Fruit fly (Drosophila melanogaster) whole organism, pupa: ENCODE data around the gene dmrt11E.

Source experiments
- CG10348 ChIP-seq: fragments of 200-800 bp; sonication (Bioruptor generic); IDR thresholded peaks from 2 replicates; pipeline ENCODE4 v1.3.6; 2022; ENCODE audit warnings: missing biosample characterization, missing genetic modification characterization
- CG12605 ChIP-seq: fragments of 200-800 bp; sonication (Bioruptor generic); IDR thresholded peaks from 2 replicates; pipeline ENCODE4 v1.3.6; 2022; ENCODE audit warnings: missing biosample characterization, missing genetic modification characterization
- CG13204 ChIP-seq: fragments of 200-800 bp; sonication (Bioruptor generic); optimal IDR thresholded peaks from 2 replicates; lab custom pipeline; 2018; ENCODE audit warnings: missing biosample characterization, mild to moderate bottlenecking, missing genetic modification characterization, moderate library complexity
- CG14655 ChIP-seq: fragments of 200-800 bp; sonication (Bioruptor generic); optimal IDR thresholded peaks from 3 replicates; lab custom pipeline; 2017; ENCODE audit warnings: mild to moderate bottlenecking, missing biosample characterization, missing genetic modification reagents, missing genetic modification characterization
- CG15710 ChIP-seq: fragments of 200-800 bp; sonication (Bioruptor generic); optimal IDR thresholded peaks from 2 replicates; lab custom pipeline; 2018; ENCODE audit warnings: missing biosample characterization, mild to moderate bottlenecking, missing genetic modification characterization, moderate library complexity
- CG17806 ChIP-seq: fragments of 200-800 bp; sonication (Bioruptor generic); optimal IDR thresholded peaks from 2 replicates; lab custom pipeline; 2018; ENCODE audit warnings: missing biosample characterization, mild to moderate bottlenecking, missing genetic modification characterization, moderate library complexity
- CG32121 ChIP-seq: fragments of 200-800 bp; sonication (Bioruptor generic); IDR thresholded peaks from 2 replicates; pipeline ENCODE4 v1.3.6; 2022; ENCODE audit warnings: missing biosample characterization, missing genetic modification characterization
- CG34367 ChIP-seq: fragments of 200-800 bp; sonication (Bioruptor generic); optimal IDR thresholded peaks from 2 replicates; lab custom pipeline; 2018; ENCODE audit warnings: missing biosample characterization, mild to moderate bottlenecking, missing genetic modification characterization
- CG4496 ChIP-seq: fragments of 200-800 bp; sonication (Bioruptor generic); IDR thresholded peaks from 3 replicates; pipeline ENCODE4 v1.3.6; 2022; ENCODE audit warnings: missing biosample characterization, missing genetic modification characterization
- CG8159 ChIP-seq: fragments of 200-800 bp; sonication (Bioruptor generic); optimal IDR thresholded peaks from 3 replicates; lab custom pipeline; 2018; ENCODE audit warnings: missing biosample characterization, mild to moderate bottlenecking, missing genetic modification characterization, moderate library complexity
- CG8301 ChIP-seq: fragments of 200-800 bp; sonication (Bioruptor generic); optimal IDR thresholded peaks from 2 replicates; lab custom pipeline; 2018; ENCODE audit warnings: missing biosample characterization, mild to moderate bottlenecking, missing genetic modification characterization
- CG9948 ChIP-seq: fragments of 200-800 bp; sonication (Bioruptor generic); optimal IDR thresholded peaks from 2 replicates; lab custom pipeline; 2018; ENCODE audit warnings: missing biosample characterization, mild to moderate bottlenecking, missing genetic modification characterization, moderate library complexity
- D1 ChIP-seq: fragments of 200-800 bp; sonication (Bioruptor generic); optimal IDR thresholded peaks from 2 replicates; lab custom pipeline; 2018; ENCODE audit warnings: missing biosample characterization, mild to moderate bottlenecking, missing genetic modification characterization, moderate library complexity
- EcR ChIP-seq: fragments of 200-800 bp; sonication (Bioruptor generic); optimal IDR thresholded peaks from 3 replicates; lab custom pipeline; 2019; ENCODE audit warnings: missing biosample characterization, missing genetic modification characterization, mild to moderate bottlenecking, moderate library complexity, missing genetic modification reagents
- Ets98B ChIP-seq: fragments of 200-800 bp; sonication (Bioruptor generic); IDR thresholded peaks from 2 replicates; pipeline ENCODE4 v1.3.6; 2022; ENCODE audit warnings: missing biosample characterization, missing genetic modification characterization
- Pif1A ChIP-seq: fragments of 200-800 bp; sonication (Bioruptor generic); optimal IDR thresholded peaks from 3 replicates; lab custom pipeline; 2016; ENCODE audit warnings: missing biosample characterization, missing genetic modification characterization
- Pif1B ChIP-seq: fragments of 200-800 bp; sonication (Bioruptor generic); optimal IDR thresholded peaks from 3 replicates; lab custom pipeline; 2016; ENCODE audit warnings: missing biosample characterization, missing genetic modification characterization
- Snoo ChIP-seq: fragments of 200-800 bp; sonication (Bioruptor generic); optimal IDR thresholded peaks from 3 replicates; lab custom pipeline; 2017; ENCODE audit warnings: missing biosample characterization, mild to moderate bottlenecking, missing genetic modification characterization, inconsistent platforms
- gl ChIP-seq: fragments of 200-800 bp; sonication (Bioruptor generic); optimal IDR thresholded peaks from 2 replicates; lab custom pipeline; 2018; ENCODE audit warnings: missing biosample characterization, mild to moderate bottlenecking, missing genetic modification characterization
- rn ChIP-seq: fragments of 200-800 bp; sonication (Bioruptor generic); IDR thresholded peaks from 2 replicates; pipeline ENCODE4 v1.3.6; 2022; ENCODE audit warnings: missing biosample characterization, missing genetic modification characterization

dmrt11E gene

dm6 chrX:13334434-13335146 is 33.4 kb upstream of the dmrt11E start:
- TF ChIP-seq CG4496 (GFP tag; lab: Robert Waterston, UW) (peak; percentile 42; the same call in 1 of the 3 replicates), CG34367 (tag; lab: Kevin White, UChicago) (no peak)

- TF ChIP-seq CG14655 (GFP tag; lab: Kevin White, UChicago) (peak; percentile 20), Ets98B (GFP tag; lab: Robert Waterston, UW) (no peak), Pif1A (GFP tag; lab: Kevin White, UChicago) (no peak), CG9948 (tag; lab: Kevin White, UChicago) (no peak), CG32121 (GFP tag; lab: Robert Waterston, UW) (peak; percentile 36; the same call in 1 of the 2 replicates), CG34367 (tag; lab: Kevin White, UChicago) (peak; percentile 58), CG15710 (peak; percentile 25), Pif1B (GFP tag; lab: Kevin White, UChicago) (peak; percentile 4), CG8159 (peak; percentile 6), Snoo (tag; lab: Kevin White, UChicago) (peak; percentile 81), CG12605 (GFP tag; lab: Robert Waterston, UW) (peak; percentile 66), CG10348 (GFP tag; lab: Robert Waterston, UW) (no peak), rn (GFP tag; lab: Robert Waterston, UW) (0 out of 2 replicates have a peak, but pooled peaks have one; percentile 17), gl (tag; lab: Kevin White, UChicago) (peak; percentile 48), CG4496 (GFP tag; lab: Robert Waterston, UW) (peak; percentile 77), CG13204 (GFP tag; lab: Kevin White, UChicago) (peak; percentile 57)
These were observed 30.5 kb upstream of the dmrt11E start, which contains the start of gene RpS15Aa for dm6 chrX:13337454-13337853. TSS of gene RpS15Aa (minus strand) at chrX:13337705.

DNA sequence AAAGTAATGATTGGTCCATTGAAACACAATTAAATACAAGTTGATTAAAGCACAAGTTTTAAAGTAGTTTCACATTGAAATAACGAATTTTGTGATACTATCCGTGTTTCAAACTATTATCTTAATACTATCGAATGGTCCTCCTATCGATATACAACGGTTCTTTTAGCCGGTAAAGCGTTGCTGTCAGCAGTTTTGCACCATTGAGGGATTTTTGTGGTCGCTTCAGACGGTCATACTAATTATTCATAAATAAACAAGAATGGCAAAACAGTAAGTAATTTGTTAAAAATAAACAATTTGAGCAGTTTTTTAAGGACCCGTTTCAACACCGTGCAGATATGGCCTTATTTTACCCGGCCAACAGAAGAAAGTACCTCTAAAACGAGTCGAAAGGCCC is 29.9 kb upstream of the dmrt11E start, which contains the start of gene CG15747:
CG15747 (plus strand) TSS at position 206 of the 400 bp plus-strand sequence.
- TF ChIP-seq CG32121 (GFP tag; lab: Robert Waterston, UW), result no peak

dm6 chrX:13345327-13345726 is 22.7 kb upstream of the dmrt11E start:
- TF ChIP-seq CG17806 (tag; lab: Kevin White, UChicago) (peak; percentile 62), CG34367 (tag; lab: Kevin White, UChicago) (peak; percentile 24), CG9948 (tag; lab: Kevin White, UChicago) (peak; percentile 63), CG8159 (peak; percentile 72), CG12605 (GFP tag; lab: Robert Waterston, UW) (no peak), CG10348 (GFP tag; lab: Robert Waterston, UW) (no peak), CG4496 (GFP tag; lab: Robert Waterston, UW) (no peak), CG32121 (GFP tag; lab: Robert Waterston, UW) (0 out of 2 replicates have a peak, but pooled peaks have one; percentile 23), CG8301 (peak; percentile 13), CG15710 (peak; percentile 62), Pif1A (GFP tag; lab: Kevin White, UChicago) (no peak), CG14655 (GFP tag; lab: Kevin White, UChicago) (peak; percentile 61)
- TF ChIP-seq, all 21 proteins: peak for 8

DNA sequence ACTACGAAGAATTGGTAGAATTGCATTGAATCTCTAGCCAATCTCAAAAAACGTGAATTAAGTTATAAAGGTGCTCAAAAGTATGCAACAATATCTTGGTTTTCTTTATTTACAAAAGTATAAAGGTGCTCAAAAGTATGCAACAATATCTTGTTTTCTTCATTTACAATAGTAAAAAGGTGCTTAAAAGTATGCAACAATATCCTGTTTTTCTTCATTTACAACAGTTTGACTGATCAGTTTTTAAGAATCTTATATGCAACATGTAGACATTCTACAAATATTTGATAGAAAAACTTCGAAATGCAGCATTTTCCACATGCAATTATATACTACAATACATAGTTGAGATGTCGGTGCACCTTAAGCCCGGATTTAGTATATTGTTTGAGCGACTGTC is 21.0 kb upstream of the dmrt11E start:
- TF ChIP-seq EcR (GFP tag; lab: Kevin White, UChicago) (no peak), CG12605 (GFP tag; lab: Robert Waterston, UW) (no peak), gl (tag; lab: Kevin White, UChicago) (no peak)
- TF ChIP-seq, all 21 proteins: peak for 0

- no peak for TF ChIP-seq CG12605 (GFP tag; lab: Robert Waterston, UW)
- 0 out of 3 replicates have a peak, but pooled peaks have one; percentile 45 for TF ChIP-seq CG4496 (GFP tag; lab: Robert Waterston, UW)
- TF ChIP-seq Pif1B (GFP tag; lab: Kevin White, UChicago), result no peak
- TF ChIP-seq CG17806 (tag; lab: Kevin White, UChicago), result no peak
- no peak for TF ChIP-seq CG15710
- no peak for TF ChIP-seq CG34367 (tag; lab: Kevin White, UChicago)
These were observed 9.7 kb upstream of the dmrt11E start for dm6 chrX:13358240-13358799.

- no peak for TF ChIP-seq Pif1A (GFP tag; lab: Kevin White, UChicago)
- TF ChIP-seq CG8159, result no peak
- TF ChIP-seq CG8301, result no peak
- no peak for TF ChIP-seq CG10348 (GFP tag; lab: Robert Waterston, UW)
- no peak for TF ChIP-seq gl (tag; lab: Kevin White, UChicago)
- no peak; the same call in 2 of the 3 replicates for TF ChIP-seq CG4496 (GFP tag; lab: Robert Waterston, UW)
- no peak for TF ChIP-seq Pif1B (GFP tag; lab: Kevin White, UChicago)
- no peak for TF ChIP-seq D1 (tag; lab: Kevin White, UChicago)
- TF ChIP-seq CG34367 (tag; lab: Kevin White, UChicago), result no peak
- TF ChIP-seq EcR (GFP tag; lab: Kevin White, UChicago), result no peak
These were observed 9.0 kb upstream of the dmrt11E start, which contains the start of gene Syt12 for dm6 chrX:13358948-13359347. TSS of gene Syt12 (plus strand) at chrX:13359248.
